Worm (Caenorhabditis elegans): ENCODE results near the gene epg-7.

Gene epg-7

ce11 chrX:7369770-7370169, 35.3 kb downstream of the epg-7 start:
- TF ChIP-seq tbx-37 (GFP tag; conservative IDR thresholded peaks at IDR 0.05) (no peak), F13C5.2 (tag; optimal IDR thresholded peaks at IDR 0.05) (no peak), hmbx-1 (tag; optimal IDR thresholded peaks at IDR 0.05) (no peak), sea-1 (GFP tag; conservative IDR thresholded peaks at IDR 0.05) (no peak), flt-1 (GFP tag; IDR thresholded peaks at IDR 0.05) (no peak), ceh-13 (GFP tag; optimal IDR thresholded peaks at IDR 0.05) (no peak), ama-1 (optimal IDR thresholded peaks at IDR 0.05) (no peak), scrt-1 (GFP tag; IDR thresholded peaks at IDR 0.05) (no peak), tra-4 (tag; optimal IDR thresholded peaks at IDR 0.05) (no peak), hmg-4 (GFP tag; optimal IDR thresholded peaks at IDR 0.05) (no peak), B0310.2 (tag; optimal IDR thresholded peaks at IDR 0.05) (no peak), hnd-1 (tag; optimal IDR thresholded peaks at IDR 0.05) (no peak), ceh-36 (tag; optimal IDR thresholded peaks at IDR 0.05) (no peak), tbx-11 (GFP tag; IDR thresholded peaks at IDR 0.05) (no peak), ets-7 (tag; optimal IDR thresholded peaks at IDR 0.05) (no peak), aly-1 (tag; optimal IDR thresholded peaks at IDR 0.05) (no peak)

DNA sequence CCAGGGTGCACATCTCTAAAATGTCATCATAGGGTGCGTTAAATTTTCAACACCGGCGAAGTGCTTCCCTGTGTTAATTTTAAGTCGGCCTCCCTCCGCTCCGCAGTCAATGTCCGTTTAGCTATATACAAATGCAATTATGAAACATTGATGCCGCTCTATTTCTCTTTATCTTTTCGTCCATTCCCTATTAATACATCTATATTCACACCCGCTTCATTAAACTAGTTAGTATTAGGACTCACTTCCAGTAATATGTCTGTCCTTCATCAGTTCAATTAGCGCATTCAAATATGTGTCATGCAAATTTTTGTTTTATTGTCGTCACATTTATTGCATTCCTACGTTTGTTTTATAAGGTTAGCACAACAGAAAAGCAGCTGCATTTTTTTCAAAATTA, 37.4 kb downstream of the epg-7 start:
- TF ChIP-seq ets-7 (tag; optimal IDR thresholded peaks at IDR 0.05) (no peak), ceh-36 (tag; optimal IDR thresholded peaks at IDR 0.05) (no peak), hmg-4 (GFP tag; optimal IDR thresholded peaks at IDR 0.05) (no peak), tbx-37 (GFP tag; conservative IDR thresholded peaks at IDR 0.05) (no peak), tra-4 (tag; optimal IDR thresholded peaks at IDR 0.05) (no peak), flt-1 (GFP tag; IDR thresholded peaks at IDR 0.05) (no peak), sea-1 (GFP tag; conservative IDR thresholded peaks at IDR 0.05) (no peak), F13C5.2 (tag; optimal IDR thresholded peaks at IDR 0.05) (no peak), tbx-11 (GFP tag; IDR thresholded peaks at IDR 0.05) (no peak), B0310.2 (tag; optimal IDR thresholded peaks at IDR 0.05) (no peak)

DNA sequence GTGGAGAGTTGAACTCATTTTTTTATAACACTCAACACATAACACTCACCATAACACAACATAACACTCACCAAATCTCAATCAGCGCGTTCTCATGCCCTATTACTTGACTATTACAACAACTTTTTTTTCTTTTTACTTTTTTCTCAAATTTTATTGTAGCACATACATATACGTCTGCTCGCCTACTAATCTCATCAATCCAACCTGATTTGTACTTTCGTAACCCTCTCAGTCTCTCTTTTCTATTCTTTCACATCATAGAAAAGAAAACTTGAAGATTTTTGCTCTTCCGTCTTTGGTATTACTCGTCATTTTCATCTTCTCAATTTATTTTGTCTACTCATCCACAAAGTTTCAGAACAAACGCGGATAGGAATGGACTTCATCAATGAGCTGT, 42.4 kb downstream of the epg-7 start, which contains the start of gene npr-8:
Gene npr-8 (plus strand): TSS at position 362 of the 400 bp plus-strand sequence.
- TF ChIP-seq aly-1 (tag; optimal IDR thresholded peaks at IDR 0.05) = no peak
- TF ChIP-seq tbx-37 (GFP tag; conservative IDR thresholded peaks at IDR 0.05) = no peak
- TF ChIP-seq F13C5.2 (tag; optimal IDR thresholded peaks at IDR 0.05) = no peak
- TF ChIP-seq ets-7 (tag; optimal IDR thresholded peaks at IDR 0.05) = no peak
- no peak for TF ChIP-seq hmg-4 (GFP tag; optimal IDR thresholded peaks at IDR 0.05)
- TF ChIP-seq B0310.2 (tag; optimal IDR thresholded peaks at IDR 0.05) = no peak
- no peak for TF ChIP-seq tra-4 (tag; optimal IDR thresholded peaks at IDR 0.05)
- TF ChIP-seq scrt-1 (GFP tag; IDR thresholded peaks at IDR 0.05) = no peak
- no peak for TF ChIP-seq pes-1 (GFP tag; IDR thresholded peaks at IDR 0.05)

DNA sequence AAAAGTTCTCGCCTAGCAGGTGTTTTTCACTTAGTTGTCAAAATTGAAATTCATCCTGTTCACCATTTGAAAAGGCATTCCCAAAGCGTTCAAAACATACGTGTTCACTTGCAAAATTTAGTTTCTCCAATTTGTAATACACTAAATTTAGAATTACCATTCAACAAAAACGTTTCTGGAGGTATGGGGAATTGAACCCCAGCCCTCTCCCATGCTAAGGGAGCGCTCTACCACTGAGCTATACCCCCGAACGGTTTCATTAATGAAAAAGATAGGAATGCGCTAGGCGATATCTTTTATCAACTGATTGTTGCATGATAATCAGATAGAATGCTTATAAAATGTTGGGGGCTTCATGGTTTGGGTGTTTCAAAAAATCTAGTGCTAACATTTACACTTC, 44.1 kb downstream of the epg-7 start:
- no peak for TF ChIP-seq aly-1 (tag; optimal IDR thresholded peaks at IDR 0.05)
- no peak for TF ChIP-seq pes-1 (GFP tag; IDR thresholded peaks at IDR 0.05)
- TF ChIP-seq tbx-11 (GFP tag; IDR thresholded peaks at IDR 0.05) = no peak
- TF ChIP-seq ama-1 (optimal IDR thresholded peaks at IDR 0.05) = no peak
- no peak for TF ChIP-seq flt-1 (GFP tag; IDR thresholded peaks at IDR 0.05)
- TF ChIP-seq hnd-1 (tag; optimal IDR thresholded peaks at IDR 0.05) = no peak
- no peak for TF ChIP-seq hmbx-1 (tag; optimal IDR thresholded peaks at IDR 0.05)
- TF ChIP-seq B0310.2 (tag; optimal IDR thresholded peaks at IDR 0.05) = no peak
- TF ChIP-seq tra-4 (tag; optimal IDR thresholded peaks at IDR 0.05) = no peak
- TF ChIP-seq ceh-36 (tag; optimal IDR thresholded peaks at IDR 0.05) = no peak
- TF ChIP-seq tbx-37 (GFP tag; conservative IDR thresholded peaks at IDR 0.05) = no peak
- TF ChIP-seq scrt-1 (GFP tag; IDR thresholded peaks at IDR 0.05) = no peak
- no peak for TF ChIP-seq F13C5.2 (tag; optimal IDR thresholded peaks at IDR 0.05)
- no peak for TF ChIP-seq ceh-13 (GFP tag; optimal IDR thresholded peaks at IDR 0.05)
- no peak for TF ChIP-seq sea-1 (GFP tag; conservative IDR thresholded peaks at IDR 0.05)
- no peak for TF ChIP-seq hmg-4 (GFP tag; optimal IDR thresholded peaks at IDR 0.05)
- no peak for TF ChIP-seq ets-7 (tag; optimal IDR thresholded peaks at IDR 0.05)

Data from whole organism, early embryonic.